Worm (Caenorhabditis elegans) whole organism, L4/young adult: ENCODE results near the gene ints-9.

Experiments used
- W03F9.2 ChIP-seq: fragments of 150-350 bp; optimal IDR thresholded peaks from 2 replicates; lab custom pipeline; 2014; ENCODE audit warnings: missing biosample characterization, missing genetic modification characterization
- dao-5 ChIP-seq: sonication (generic microtip); optimal IDR thresholded peaks from 2 replicates; lab custom pipeline; 2016; ENCODE audit warnings: missing genotype, missing genetic modification characterization, moderate library complexity, missing compliant biosample characterization
- him-1 ChIP-seq: sonication (generic microtip); optimal IDR thresholded peaks from 2 replicates; lab custom pipeline; 2016; ENCODE audit warnings: missing genotype, missing genetic modification reagents, missing genetic modification characterization, missing compliant biosample characterization

The ints-9 gene

ce11 chrV:7618114-7618513 is 42.5 kb downstream of the ints-9 start, which contains the start of gene C50E3.15:
C50E3.15 (plus strand) TSS chrV:7618414.
- TF ChIP-seq him-1 (tag; lab: Kevin White, UChicago) (no peak), dao-5 (tag; lab: Kevin White, UChicago) (no peak), W03F9.2 (tag; lab: Kevin White, UChicago) (no peak)

- TF ChIP-seq W03F9.2 (tag; lab: Kevin White, UChicago) (no peak), dao-5 (tag; lab: Kevin White, UChicago) (no peak), him-1 (tag; lab: Kevin White, UChicago) (no peak)
Observed at ce11 chrV:7622011-7622465, 46.4 kb downstream of the ints-9 start, which contains the start of gene C50E3.12. C50E3.12 (minus strand) TSS chrV:7622061.

ce11 chrV:7624152-7624551 is 48.5 kb downstream of the ints-9 start, which contains the start of gene C50E3.13:
C50E3.13 (minus strand) TSS chrV:7624252.
- TF ChIP-seq dao-5 (tag; lab: Kevin White, UChicago) = no peak
- TF ChIP-seq W03F9.2 (tag; lab: Kevin White, UChicago) = no peak
- TF ChIP-seq him-1 (tag; lab: Kevin White, UChicago) = no peak

ce11 chrV:7624652-7625051 is 49.0 kb downstream of the ints-9 start, which contains the start of gene grsp-4:
grsp-4 (plus strand) TSS chrV:7624952.
- TF ChIP-seq him-1 (tag; lab: Kevin White, UChicago) (no peak), W03F9.2 (tag; lab: Kevin White, UChicago) (no peak), dao-5 (tag; lab: Kevin White, UChicago) (no peak)

- TF ChIP-seq W03F9.2 (tag; lab: Kevin White, UChicago) = no peak
- TF ChIP-seq dao-5 (tag; lab: Kevin White, UChicago) = no peak
- TF ChIP-seq him-1 (tag; lab: Kevin White, UChicago) = no peak
Observed at ce11 chrV:7626550-7626949, 50.9 kb downstream of the ints-9 start, which contains the start of gene F07C4.6. F07C4.6 (plus strand) TSS chrV:7626850.

ce11 chrV:7629504-7629903 is 53.9 kb downstream of the ints-9 start, which contains the start of gene srd-30:
srd-30 (plus strand) TSS chrV:7629804.
- TF ChIP-seq dao-5 (tag; lab: Kevin White, UChicago) (no peak), W03F9.2 (tag; lab: Kevin White, UChicago) (no peak), him-1 (tag; lab: Kevin White, UChicago) (no peak)
